Fruit fly (Drosophila melanogaster) whole organism, embryonic: Measurements from ENCODE around the gene CG5966.

ENCODE experiments used
- Atf-2 ChIP-seq: fragments of 200-800 bp; sonication (Bioruptor generic); optimal IDR thresholded peaks from 2 replicates; lab custom pipeline; 2016; ENCODE audit warnings: missing biosample characterization, missing genetic modification characterization
- CG10959 ChIP-seq: fragments of 200-800 bp; sonication (Bioruptor generic); IDR thresholded peaks from 2 replicates; pipeline ENCODE4 v1.3.6; 2022; ENCODE audit warnings: missing biosample characterization, missing genetic modification characterization
- CG11398 ChIP-seq: fragments of 200-800 bp; sonication (Bioruptor generic); optimal IDR thresholded peaks from 2 replicates; lab custom pipeline; 2016; ENCODE audit warnings: missing biosample characterization, missing genetic modification characterization
- CG13424 ChIP-seq: fragments of 200-800 bp; sonication (Bioruptor generic); optimal IDR thresholded peaks from 2 replicates; lab custom pipeline; 2019; ENCODE audit warnings: missing biosample characterization, mild to moderate bottlenecking, missing genetic modification characterization, moderate library complexity
- CG15514 ChIP-seq: fragments of 200-800 bp; sonication (Bioruptor generic); optimal IDR thresholded peaks from 3 replicates; lab custom pipeline; 2017; ENCODE audit warnings: missing biosample characterization, missing genetic modification characterization, mild to moderate bottlenecking, moderate library complexity, missing genetic modification reagents
- CG18476 ChIP-seq: fragments of 200-800 bp; sonication (Bioruptor generic); optimal IDR thresholded peaks from 2 replicates; lab custom pipeline; 2016; ENCODE audit warnings: missing biosample characterization, mild to moderate bottlenecking, missing genetic modification characterization
- CG2202 ChIP-seq: fragments of 200-800 bp; sonication (Bioruptor generic); optimal IDR thresholded peaks from 2 replicates; lab custom pipeline; 2018; ENCODE audit warnings: missing biosample characterization, mild to moderate bottlenecking, missing genetic modification characterization
- CG31224 ChIP-seq: fragments of 200-800 bp; sonication (Bioruptor generic); IDR thresholded peaks from 2 replicates; pipeline ENCODE4 v1.3.6; 2022; ENCODE audit warnings: missing biosample characterization, missing genetic modification characterization
- CG32767 ChIP-seq: fragments of 200-800 bp; sonication (Bioruptor generic); IDR thresholded peaks from 2 replicates; pipeline ENCODE4 v1.3.6; 2022; ENCODE audit warnings: missing biosample characterization, missing genetic modification characterization
- CG34422 ChIP-seq: fragments of 200-800 bp; sonication (Bioruptor generic); IDR thresholded peaks from 3 replicates; pipeline ENCODE4 v1.3.6; 2022; ENCODE audit warnings: missing biosample characterization, missing genetic modification characterization
- CG4328 ChIP-seq: fragments of 200-800 bp; sonication (Bioruptor generic); optimal IDR thresholded peaks from 3 replicates; lab custom pipeline; 2017; ENCODE audit warnings: missing biosample characterization, missing genetic modification reagents, missing genetic modification characterization
- CG7786 ChIP-seq: fragments of 200-800 bp; sonication (Bioruptor generic); optimal IDR thresholded peaks from 2 replicates; lab custom pipeline; 2016; ENCODE audit warnings: missing biosample characterization, missing genetic modification characterization
- CG9932 ChIP-seq: fragments of 200-800 bp; sonication (Bioruptor generic); IDR thresholded peaks from 2 replicates; pipeline ENCODE4 v1.3.6; 2022; ENCODE audit warnings: missing biosample characterization, missing genetic modification characterization
- D19A ChIP-seq: fragments of 200-800 bp; optimal IDR thresholded peaks from 3 replicates; lab custom pipeline; 2019; ENCODE audit warnings: missing biosample characterization, mild to moderate bottlenecking, missing genetic modification characterization, moderate library complexity
- Dbx ChIP-seq: fragments of 200-800 bp; sonication (Bioruptor generic); IDR thresholded peaks from 3 replicates; pipeline ENCODE4 v1.3.6; 2022; ENCODE audit warnings: missing biosample characterization, missing genetic modification characterization
- Deaf1 ChIP-seq: fragments of 200-800 bp; optimal IDR thresholded peaks from 3 replicates; lab custom pipeline; 2019; ENCODE audit warnings: missing biosample characterization, mild to moderate bottlenecking, missing genetic modification characterization, moderate library complexity
- Dek ChIP-seq: fragments of 200-800 bp; sonication (Bioruptor generic); optimal IDR thresholded peaks from 3 replicates; lab custom pipeline; 2019; ENCODE audit warnings: missing biosample characterization, mild to moderate bottlenecking, missing genetic modification characterization, moderate library complexity
- Dfd ChIP-seq, 2 experiments: fragments of >200 bp; optimal IDR thresholded peaks; 2 replicates each; lab custom pipeline; 2017; ENCODE audit warnings: missing biosample characterization in 2 of 2, missing genetic modification characterization in 2 of 2
- Dip3 ChIP-seq: fragments of 200-800 bp; sonication (Bioruptor generic); optimal IDR thresholded peaks from 3 replicates; lab custom pipeline; 2016; ENCODE audit warnings: missing biosample characterization, missing genetic modification characterization
- Fer2 ChIP-seq: fragments of 200-800 bp; sonication (Bioruptor generic); optimal IDR thresholded peaks from 2 replicates; lab custom pipeline; 2018; ENCODE audit warnings: missing biosample characterization, mild to moderate bottlenecking, missing genetic modification characterization, moderate library complexity
- Gug ChIP-seq: fragments of 200-800 bp; sonication (Bioruptor generic); IDR thresholded peaks from 4 replicates; pipeline ENCODE4 v1.3.6; 2022; ENCODE audit warnings: missing biosample characterization, missing genetic modification characterization
- Hand ChIP-seq: fragments of 200-800 bp; sonication (Bioruptor generic); optimal IDR thresholded peaks from 2 replicates; lab custom pipeline; 2017; ENCODE audit warnings: mild to moderate bottlenecking, missing biosample characterization, missing genetic modification reagents, missing genetic modification characterization
- Hmx ChIP-seq: fragments of 200-800 bp; sonication (Bioruptor generic); optimal IDR thresholded peaks from 2 replicates; lab custom pipeline; 2016; ENCODE audit warnings: missing biosample characterization, missing genetic modification characterization
- Med ChIP-seq: fragments of 200-800 bp; sonication (Bioruptor generic); peaks from one replicate; lab custom pipeline; 2016; ENCODE audit warnings: missing biosample characterization, missing genetic modification characterization, mild to moderate bottlenecking, inconsistent platforms, moderate library complexity
- Sry-δ ChIP-seq: fragments of 200-800 bp; sonication (Bioruptor generic); optimal IDR thresholded peaks from 2 replicates; lab custom pipeline; 2016; ENCODE audit warnings: missing biosample characterization, missing genetic modification characterization
- Trl ChIP-seq, 3 experiments: fragments of >200 bp in 2 of 3; fragments of 200-800 bp in 1 of 3; sonication (Bioruptor generic) in 1 of 3; optimal IDR thresholded peaks; 2 replicates in 1 of 3; 3 replicates in 2 of 3; lab custom pipeline; 2016 to 2017; ENCODE audit warnings: missing biosample characterization in 1 of 3, missing genetic modification characterization in 1 of 3
- Usf ChIP-seq: fragments of 200-800 bp; sonication (Bioruptor generic); optimal IDR thresholded peaks from 2 replicates; lab custom pipeline; 2017; ENCODE audit warnings: missing genotype, missing biosample characterization, missing genetic modification characterization
- Xbp1 ChIP-seq: fragments of 200-800 bp; sonication (Bioruptor generic); optimal IDR thresholded peaks from 3 replicates; lab custom pipeline; 2016; ENCODE audit warnings: missing biosample characterization, mild to moderate bottlenecking, missing genetic modification characterization
- ab ChIP-seq: fragments of 200-800 bp; sonication (Bioruptor generic); optimal IDR thresholded peaks from 2 replicates; lab custom pipeline; 2016; ENCODE audit warnings: missing biosample characterization, missing genetic modification characterization
- aop ChIP-seq: fragments of 200-800 bp; sonication (Bioruptor generic); IDR thresholded peaks from 2 replicates; pipeline ENCODE4 v1.3.6; 2022; ENCODE audit warnings: missing biosample characterization, missing genetic modification characterization
- bcd ChIP-seq: fragments of 200-800 bp; sonication (Bioruptor generic); optimal IDR thresholded peaks from 2 replicates; lab custom pipeline; 2017; ENCODE audit warnings: missing biosample characterization, mild to moderate bottlenecking, missing genetic modification characterization
- bowl ChIP-seq: fragments of 200-800 bp; sonication (Bioruptor generic); IDR thresholded peaks from 2 replicates; pipeline ENCODE4 v1.3.6; 2022; ENCODE audit warnings: missing biosample characterization, missing genetic modification characterization
- bsh ChIP-seq, 2 experiments: fragments of 200-800 bp; sonication (Bioruptor generic); optimal IDR thresholded peaks; 2 replicates each; lab custom pipeline; 2017 to 2018; ENCODE audit warnings: mild to moderate bottlenecking in 2 of 2, missing biosample characterization in 2 of 2, missing genetic modification characterization in 2 of 2, moderate library complexity in 1 of 2
- cwo ChIP-seq: fragments of 200-800 bp; sonication (Bioruptor generic); optimal IDR thresholded peaks from 3 replicates; lab custom pipeline; 2017; ENCODE audit warnings: missing biosample characterization, missing genetic modification characterization, mild to moderate bottlenecking, moderate library complexity, missing genetic modification reagents
- dpn ChIP-seq, 2 experiments: fragments of 200-800 bp; sonication (Bioruptor generic); optimal IDR thresholded peaks; 3 replicates each; lab custom pipeline; 2016; ENCODE audit warnings: missing biosample characterization in 2 of 2, missing genetic modification characterization in 2 of 2
- en ChIP-seq: fragments of 200-800 bp; sonication (Bioruptor generic); optimal IDR thresholded peaks from 2 replicates; lab custom pipeline; 2016; ENCODE audit warnings: missing biosample characterization, missing genetic modification characterization
- esg ChIP-seq: fragments of 200-800 bp; sonication (Bioruptor generic); conservative IDR thresholded peaks from 2 replicates; pipeline ENCODE4 v1.3.6; 2022; ENCODE audit warnings: missing biosample characterization, missing genetic modification characterization
- fd3F ChIP-seq: fragments of 200-800 bp; sonication (Bioruptor generic); optimal IDR thresholded peaks from 2 replicates; lab custom pipeline; 2018; ENCODE audit warnings: missing biosample characterization, mild to moderate bottlenecking, missing genetic modification characterization, moderate library complexity
- gce ChIP-seq: fragments of 200-800 bp; sonication (Bioruptor generic); IDR thresholded peaks from 3 replicates; pipeline ENCODE4 v1.3.6; 2022; ENCODE audit warnings: missing biosample characterization, missing genetic modification characterization
- ham ChIP-seq: fragments of 200-800 bp; sonication (Bioruptor generic); IDR thresholded peaks from 2 replicates; pipeline ENCODE4 v1.3.6; 2022; ENCODE audit warnings: missing biosample characterization, missing genetic modification characterization
- her ChIP-seq: fragments of 200-800 bp; sonication (Bioruptor generic); optimal IDR thresholded peaks from 2 replicates; lab custom pipeline; 2016; ENCODE audit warnings: missing biosample characterization, missing genetic modification characterization
- kah ChIP-seq: fragments of 200-800 bp; sonication (Bioruptor generic); optimal IDR thresholded peaks from 2 replicates; lab custom pipeline; 2018; ENCODE audit warnings: missing biosample characterization, mild to moderate bottlenecking, missing genetic modification characterization
- lmd ChIP-seq: fragments of 200-800 bp; sonication (Bioruptor generic); IDR thresholded peaks from 2 replicates; pipeline ENCODE4 v1.3.6; 2022; ENCODE audit warnings: missing biosample characterization, missing genetic modification characterization
- nerfin-2 ChIP-seq: fragments of 200-800 bp; sonication (Bioruptor generic); IDR thresholded peaks from 2 replicates; pipeline ENCODE4 v1.3.6; 2022; ENCODE audit warnings: missing biosample characterization, missing genetic modification characterization; ENCODE audit not compliant: partially characterized antibody
- odd ChIP-seq: fragments of 200-800 bp; sonication (Bioruptor generic); optimal IDR thresholded peaks from 2 replicates; lab custom pipeline; 2017; ENCODE audit warnings: missing biosample characterization, mild to moderate bottlenecking, missing genetic modification characterization
- psq ChIP-seq: fragments of 200-800 bp; sonication (Bioruptor generic); optimal IDR thresholded peaks from 2 replicates; lab custom pipeline; 2017; ENCODE audit warnings: missing biosample characterization, missing genetic modification characterization
- pzg ChIP-seq: fragments of 200-800 bp; sonication (Bioruptor generic); optimal IDR thresholded peaks from 3 replicates; lab custom pipeline; 2018; ENCODE audit warnings: missing biosample characterization, mild to moderate bottlenecking, missing genetic modification characterization, moderate library complexity
- shn ChIP-seq: fragments of 200-800 bp; sonication (Bioruptor generic); optimal IDR thresholded peaks from 3 replicates; lab custom pipeline; 2016; ENCODE audit warnings: missing biosample characterization, missing genetic modification characterization
- sr ChIP-seq: fragments of 200-800 bp; sonication (Bioruptor generic); IDR thresholded peaks from 3 replicates; pipeline ENCODE4 v1.3.6; 2022; ENCODE audit warnings: missing biosample characterization, missing genetic modification characterization
- stc ChIP-seq: fragments of 200-800 bp; sonication (Bioruptor generic); IDR thresholded peaks from 2 replicates; pipeline ENCODE4 v1.3.6; 2022; ENCODE audit warnings: missing biosample characterization, missing genetic modification characterization
- zf30C ChIP-seq: fragments of 200-800 bp; sonication (Bioruptor generic); optimal IDR thresholded peaks from 3 replicates; lab custom pipeline; 2018; ENCODE audit warnings: missing biosample characterization, mild to moderate bottlenecking, missing genetic modification characterization

Gene CG5966

dm6 chrX:5972030-5972429 is 16.6 kb upstream of the CG5966 start (continued):
- TF ChIP-seq zf30C (GFP tag; lab: Kevin White, UChicago) (no peak), shn (GFP tag; lab: Kevin White, UChicago) (no peak), Fer2 (no peak), Dip3 (GFP tag; lab: Kevin White, UChicago) (no peak), CG32767 (GFP tag; lab: Robert Waterston, UW) (no peak), Atf-2 (peak; percentile 35), nerfin-2 (GFP tag; lab: Robert Waterston, UW) (no peak), ham (GFP tag; lab: Robert Waterston, UW) (no peak), psq (GFP tag; lab: Kevin White, UChicago) (no peak), gce (GFP tag; lab: Robert Waterston, UW) (peak; percentile 58; the same call in 1 of the 3 replicates), bowl (GFP tag; lab: Robert Waterston, UW) (no peak), CG11398 (GFP tag; lab: Kevin White, UChicago) (no peak), fd3F (GFP tag; lab: Kevin White, UChicago) (no peak), CG9932 (no peak), Dek (tag; lab: Kevin White, UChicago) (no peak), lmd (peak; percentile 54), esg (GFP tag; lab: Robert Waterston, UW) (0 out of 2 replicates have a peak, but pooled peaks have one; percentile 14), Dfd (GFP tag; optimal IDR thresholded peaks at IDR 0.05; lab: Kevin White, UChicago) (no peak), aop (no peak), CG18476 (GFP tag; lab: Kevin White, UChicago) (no peak), CG4328 (GFP tag; lab: Kevin White, UChicago) (no peak), sr (GFP tag; lab: Robert Waterston, UW) (0 out of 3 replicates have a peak, but pooled peaks have one; percentile 34), bsh (GFP tag; optimal IDR thresholded peaks at IDR 0.05; lab: Kevin White, UChicago) (peak; percentile 18 to 70), D19A (peak; percentile 18), pzg (GFP tag; lab: Kevin White, UChicago) (no peak), ab (GFP tag; lab: Kevin White, UChicago) (no peak), Hmx (no peak), en (GFP tag; lab: Kevin White, UChicago) (no peak), odd (GFP tag; lab: Kevin White, UChicago) (no peak), kah (GFP tag; lab: Kevin White, UChicago) (no peak), bcd (GFP tag; lab: Kevin White, UChicago) (peak; percentile 13), Gug (peak; percentile 55; the same call in 2 of the 4 replicates), Med (GFP tag; lab: Kevin White, UChicago) (peak; percentile 83), CG15514 (GFP tag; lab: Kevin White, UChicago) (no peak), CG7786 (no peak)
- TF ChIP-seq, all 482 proteins: peak for 153

- TF ChIP-seq CG15514 (GFP tag; lab: Kevin White, UChicago) (no peak), CG10959 (GFP tag; lab: Robert Waterston, UW) (no peak), CG11398 (GFP tag; lab: Kevin White, UChicago) (no peak), stc (GFP tag; lab: Robert Waterston, UW) (0 out of 2 replicates have a peak, but pooled peaks have one; percentile 27), Hand (GFP tag; lab: Kevin White, UChicago) (no peak), CG9932 (no peak), CG34422 (GFP tag; lab: Robert Waterston, UW) (no peak), cwo (GFP tag; lab: Kevin White, UChicago) (no peak), Usf (GFP tag; lab: Kevin White, UChicago) (no peak), CG13424 (tag; lab: Kevin White, UChicago) (no peak), CG2202 (no peak), dpn (GFP tag; optimal IDR thresholded peaks at IDR 0.05; lab: Kevin White, UChicago) (peak in 1 of 2 experiments; percentile 41), Deaf1 (tag; lab: Kevin White, UChicago) (no peak), Dbx (no peak), her (GFP tag; lab: Kevin White, UChicago) (no peak), CG31224 (GFP tag; lab: Robert Waterston, UW) (no peak), Sry-δ (GFP tag; lab: Kevin White, UChicago) (no peak), Xbp1 (peak; percentile 32), Trl (optimal IDR thresholded peaks at IDR 0.05; lab: Kevin White, UChicago) (no peak), Trl (GFP tag; optimal IDR thresholded peaks at IDR 0.05; lab: Kevin White, UChicago) (no peak)
Measured at dm6 chrX:5973389-5974025, 15.1 kb upstream of the CG5966 start.
